Worm (Caenorhabditis elegans) whole organism, young adult: ENCODE data around the gene sprr-2.

Source experiments
- D2030.7 ChIP-seq: fragments of 200-800 bp; sonication (Bioruptor generic); IDR thresholded peaks from 2 replicates; pipeline ENCODE4 v1.3.6; 2022; ENCODE audit warnings: missing genetic modification reagents, missing genetic modification characterization, missing compliant biosample characterization
- ama-1 ChIP-seq, 3 experiments: fragments of 150-350 bp in 1 of 3; sonication (generic microtip) in 2 of 3; optimal IDR thresholded peaks; 2 replicates each; lab custom pipeline; 2014 to 2018; ENCODE audit warnings: missing biosample characterization in 2 of 3, missing genetic modification characterization in 2 of 3, missing genetic modification reagents in 2 of 3
- cebp-1 ChIP-seq, 2 experiments: fragments of 200-800 bp in 1 of 2; sonication (Bioruptor generic) in 1 of 2; sonication (generic microtip) in 1 of 2; IDR thresholded peaks in 1 of 2; optimal IDR thresholded peaks in 1 of 2; 2 replicates each; pipeline versions ENCODE4 v1.3.6 to Lab custom; 2017 to 2022; ENCODE audit warnings: missing compliant biosample characterization in 2 of 2, missing genetic modification characterization in 2 of 2, mild to moderate bottlenecking in 1 of 2, missing genetic modification reagents in 1 of 2, moderate library complexity in 1 of 2
- ceh-100 ChIP-seq: fragments of 200-800 bp; sonication (Bioruptor generic); IDR thresholded peaks from 2 replicates; pipeline ENCODE4 v1.3.6; 2022; ENCODE audit warnings: missing genetic modification reagents, missing genetic modification characterization, missing compliant biosample characterization
- ceh-40 ChIP-seq: fragments of 200-800 bp; sonication (Bioruptor generic); IDR thresholded peaks from 2 replicates; pipeline ENCODE4 v1.3.6; 2022; ENCODE audit warnings: missing genetic modification characterization, missing compliant biosample characterization
- die-1 ChIP-seq: sonication (generic microtip); optimal IDR thresholded peaks from 2 replicates; lab custom pipeline; 2016; ENCODE audit warnings: missing genotype, mild to moderate bottlenecking, missing genetic modification characterization, missing compliant biosample characterization
- madf-3 ChIP-seq: fragments of 200-800 bp; sonication (Bioruptor generic); IDR thresholded peaks from 2 replicates; pipeline ENCODE4 v1.3.6; 2022; ENCODE audit warnings: missing genetic modification reagents, missing genetic modification characterization, missing compliant biosample characterization
- nfyb-1 ChIP-seq: fragments of 200-800 bp; sonication (Bioruptor generic); IDR thresholded peaks from 2 replicates; pipeline ENCODE4 v1.3.6; 2022; ENCODE audit warnings: missing genetic modification reagents, missing genetic modification characterization, missing compliant biosample characterization
- pha-4 ChIP-seq: fragments of 150-350 bp; sonication (generic microtip); optimal IDR thresholded peaks from 2 replicates; lab custom pipeline; 2014; ENCODE audit warnings: missing biosample characterization, missing genetic modification reagents, missing genetic modification characterization
- rec-8 ChIP-seq, 2 experiments: sonication (generic microtip); optimal IDR thresholded peaks; 2 replicates each; lab custom pipeline; 2016; ENCODE audit warnings: mild to moderate bottlenecking in 2 of 2, missing genetic modification characterization in 2 of 2, missing genetic modification reagents in 2 of 2, missing genotype in 2 of 2, missing biosample characterization in 1 of 2, missing compliant biosample characterization in 1 of 2, moderate library complexity in 1 of 2
- unc-130 ChIP-seq: sonication (generic microtip); optimal IDR thresholded peaks from 2 replicates; lab custom pipeline; 2016; ENCODE audit warnings: missing genetic modification reagents, missing genetic modification characterization, missing compliant biosample characterization

ce11 chrX:14819495-14819894, 26.2 kb downstream of the sprr-2 start:
- no peak for TF ChIP-seq ceh-40 (GFP tag; lab: Robert Waterston, UW)
- no peak for TF ChIP-seq ama-1 (optimal IDR thresholded peaks at IDR 0.05; lab: Kevin White, UChicago)
- no peak for TF ChIP-seq ama-1 (GFP tag; optimal IDR thresholded peaks at IDR 0.05; lab: Kevin White, UChicago)
- no peak for TF ChIP-seq rec-8 (tag; optimal IDR thresholded peaks at IDR 0.05; lab: Kevin White, UChicago)
- no peak for TF ChIP-seq unc-130 (GFP tag; lab: Kevin White, UChicago)
- no peak for TF ChIP-seq die-1 (tag; lab: Kevin White, UChicago)
- no peak for TF ChIP-seq nfyb-1
- TF ChIP-seq pha-4 (tag; lab: Kevin White, UChicago), result no peak
- no peak for TF ChIP-seq D2030.7 (GFP tag; lab: Robert Waterston, UW)
- TF ChIP-seq madf-3 (GFP tag; lab: Robert Waterston, UW), result no peak
- TF ChIP-seq cebp-1 (GFP tag; IDR thresholded peaks at IDR 0.05; lab: Robert Waterston, UW), result peak; percentile 62; the same call in 1 of the 2 replicates
- TF ChIP-seq cebp-1 (tag; optimal IDR thresholded peaks at IDR 0.05; lab: Kevin White, UChicago), result peak; percentile 86
- TF ChIP-seq ceh-100 (GFP tag; lab: Robert Waterston, UW), result no peak
